Worm (Caenorhabditis elegans) whole organism, mixed stage, embryonic: Measurements from ENCODE around the gene C39D10.7.

Source experiments
- M03D4.4 ChIP-seq: sonication (generic microtip); optimal IDR thresholded peaks from 2 replicates; lab custom pipeline; 2017; ENCODE audit warnings: mild to moderate bottlenecking, missing genetic modification characterization, missing compliant biosample characterization
- ces-1 ChIP-seq: fragments of 150-350 bp; optimal IDR thresholded peaks from 2 replicates; lab custom pipeline; 2014; ENCODE audit warnings: missing biosample characterization, missing genetic modification reagents, missing genetic modification characterization
- ham-2 ChIP-seq: fragments of 200-800 bp; sonication (Bioruptor generic); optimal IDR thresholded peaks from 2 replicates; lab custom pipeline; 2018; ENCODE audit warnings: mild to moderate bottlenecking, missing genetic modification characterization, missing compliant biosample characterization
- lsy-2 ChIP-seq: fragments of 150-350 bp; optimal IDR thresholded peaks from 2 replicates; lab custom pipeline; 2014; ENCODE audit warnings: missing biosample characterization, missing genetic modification characterization
- mab-5 ChIP-seq: fragments of 150-350 bp; optimal IDR thresholded peaks from 2 replicates; lab custom pipeline; 2014; ENCODE audit warnings: missing biosample characterization, missing genetic modification characterization
- mep-1 ChIP-seq: fragments of 150-350 bp; optimal IDR thresholded peaks from 2 replicates; lab custom pipeline; 2017; ENCODE audit warnings: missing biosample characterization, missing genetic modification reagents, missing genetic modification characterization, inconsistent platforms
- nhr-28 ChIP-seq: fragments of 150-350 bp; optimal IDR thresholded peaks from 2 replicates; lab custom pipeline; 2014; ENCODE audit warnings: missing biosample characterization, missing genetic modification characterization
- nhr-76 ChIP-seq: sonication (generic microtip); optimal IDR thresholded peaks from 2 replicates; lab custom pipeline; 2017; ENCODE audit warnings: missing biosample characterization, missing genetic modification characterization
- unc-62 ChIP-seq: fragments of 150-350 bp; optimal IDR thresholded peaks from 2 replicates; lab custom pipeline; 2014; ENCODE audit warnings: missing biosample characterization, missing genetic modification reagents, missing genetic modification characterization
- zip-8 ChIP-seq: fragments of 150-350 bp; optimal IDR thresholded peaks from 2 replicates; lab custom pipeline; 2014; ENCODE audit warnings: missing biosample characterization, missing genetic modification characterization

DNA sequence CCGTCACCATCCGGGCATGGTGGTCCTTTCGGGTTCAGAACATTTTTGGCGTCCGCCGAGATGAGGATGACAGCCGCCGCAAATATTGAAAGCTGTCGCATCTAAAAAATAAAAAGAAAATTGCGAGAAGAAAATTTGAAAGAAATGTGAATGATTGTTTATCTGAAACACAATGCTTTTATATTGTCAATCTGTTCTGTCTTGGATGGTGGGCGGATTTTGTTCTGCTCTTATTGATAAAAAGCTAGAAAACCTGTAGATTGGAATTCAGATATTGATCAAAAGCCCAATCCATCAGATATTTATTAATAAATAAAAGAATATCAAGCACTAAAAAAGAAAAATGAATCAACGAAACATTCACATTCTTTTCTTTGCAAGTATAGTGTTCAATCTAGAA lies at the start of gene C39D10.7:
- TF ChIP-seq ham-2 (no peak), lsy-2 (tag; lab: Kevin White, UChicago) (no peak), nhr-28 (tag; lab: Kevin White, UChicago) (no peak), zip-8 (tag; lab: Kevin White, UChicago) (no peak), ces-1 (GFP tag; lab: Kevin White, UChicago) (no peak), nhr-76 (tag; lab: Kevin White, UChicago) (no peak), mab-5 (no peak), mep-1 (tag; lab: Kevin White, UChicago) (no peak), unc-62 (GFP tag; lab: Kevin White, UChicago) (no peak), M03D4.4 (tag; lab: Kevin White, UChicago) (no peak)
